Fruit fly (Drosophila melanogaster) whole organism, embryonic: ENCODE measurements around the gene Bem46.

ENCODE experiments used
- Bdp1 ChIP-seq: fragments of 200-800 bp; sonication (Bioruptor generic); optimal IDR thresholded peaks from 3 replicates; lab custom pipeline; 2016; ENCODE audit warnings: missing biosample characterization, missing genetic modification characterization
- CG10147 ChIP-seq: fragments of 200-800 bp; sonication (Bioruptor generic); optimal IDR thresholded peaks from 2 replicates; lab custom pipeline; 2019; ENCODE audit warnings: missing biosample characterization, mild to moderate bottlenecking, missing genetic modification characterization, moderate library complexity
- CG1024 ChIP-seq: fragments of 200-800 bp; sonication (Bioruptor generic); IDR thresholded peaks from 2 replicates; pipeline ENCODE4 v1.3.6; 2022; ENCODE audit warnings: missing biosample characterization, missing genetic modification characterization
- CG11398 ChIP-seq: fragments of 200-800 bp; sonication (Bioruptor generic); optimal IDR thresholded peaks from 2 replicates; lab custom pipeline; 2016; ENCODE audit warnings: missing biosample characterization, missing genetic modification characterization
- CG12744 ChIP-seq: fragments of 200-800 bp; sonication (Bioruptor generic); optimal IDR thresholded peaks from 2 replicates; lab custom pipeline; 2016; ENCODE audit warnings: missing biosample characterization, missing genetic modification characterization
- CG13424 ChIP-seq: fragments of 200-800 bp; sonication (Bioruptor generic); optimal IDR thresholded peaks from 2 replicates; lab custom pipeline; 2019; ENCODE audit warnings: missing biosample characterization, mild to moderate bottlenecking, missing genetic modification characterization, moderate library complexity
- CG15601 ChIP-seq: fragments of 200-800 bp; sonication (Bioruptor generic); optimal IDR thresholded peaks from 3 replicates; lab custom pipeline; 2019; ENCODE audit warnings: missing biosample characterization, mild to moderate bottlenecking, missing genetic modification characterization, moderate library complexity
- CG1602 ChIP-seq: fragments of 200-800 bp; sonication (Bioruptor generic); optimal IDR thresholded peaks from 3 replicates; lab custom pipeline; 2016; ENCODE audit warnings: missing biosample characterization, missing genetic modification characterization
- CG17328 ChIP-seq: fragments of 200-800 bp; sonication (Bioruptor generic); IDR thresholded peaks from 2 replicates; pipeline ENCODE4 v1.3.6; 2022; ENCODE audit warnings: missing biosample characterization, missing genetic modification characterization
- CG17385 ChIP-seq: fragments of 200-800 bp; sonication (Bioruptor generic); optimal IDR thresholded peaks from 3 replicates; lab custom pipeline; 2018; ENCODE audit warnings: missing biosample characterization, mild to moderate bottlenecking, missing genetic modification characterization
- CG17829 ChIP-seq: fragments of 200-800 bp; optimal IDR thresholded peaks from 2 replicates; lab custom pipeline; 2019; ENCODE audit warnings: missing biosample characterization, mild to moderate bottlenecking, missing genetic modification characterization, moderate library complexity
- CG2129 ChIP-seq: fragments of 200-800 bp; sonication (Bioruptor generic); IDR thresholded peaks from 2 replicates; pipeline ENCODE4 v1.3.6; 2022; ENCODE audit warnings: missing biosample characterization, missing genetic modification characterization; ENCODE audit not compliant: partially characterized antibody
- CG34422 ChIP-seq: fragments of 200-800 bp; sonication (Bioruptor generic); IDR thresholded peaks from 3 replicates; pipeline ENCODE4 v1.3.6; 2022; ENCODE audit warnings: missing biosample characterization, missing genetic modification characterization
- CG4404 ChIP-seq: fragments of 200-800 bp; sonication (Bioruptor generic); IDR thresholded peaks from 2 replicates; pipeline ENCODE4 v1.3.6; 2022; ENCODE audit warnings: missing biosample characterization, missing genetic modification characterization
- CG4854 ChIP-seq: fragments of 200-800 bp; sonication (Bioruptor generic); optimal IDR thresholded peaks from 2 replicates; lab custom pipeline; 2016; ENCODE audit warnings: missing biosample characterization, missing genetic modification characterization, inconsistent platforms
- CG7357 ChIP-seq: fragments of 200-800 bp; sonication (Bioruptor generic); IDR thresholded peaks from 3 replicates; pipeline ENCODE4 v1.3.6; 2022; ENCODE audit warnings: missing biosample characterization, missing genetic modification characterization
- CG8359 ChIP-seq: fragments of 200-800 bp; sonication (Bioruptor generic); optimal IDR thresholded peaks from 2 replicates; lab custom pipeline; 2017; ENCODE audit warnings: missing biosample characterization, mild to moderate bottlenecking, missing genetic modification characterization, borderline replicate concordance
- CG9437 ChIP-seq: fragments of 200-800 bp; sonication (Bioruptor generic); optimal IDR thresholded peaks from 2 replicates; lab custom pipeline; 2018; ENCODE audit warnings: missing biosample characterization, mild to moderate bottlenecking, missing genetic modification characterization
- CG9609 ChIP-seq: fragments of 200-800 bp; sonication (Bioruptor generic); optimal IDR thresholded peaks from 3 replicates; lab custom pipeline; 2016; ENCODE audit warnings: missing biosample characterization, missing genetic modification characterization
- CHES-1-like ChIP-seq: fragments of 200-800 bp; sonication (Bioruptor generic); optimal IDR thresholded peaks from 2 replicates; lab custom pipeline; 2016; ENCODE audit warnings: missing biosample characterization, missing genetic modification characterization
- CkIIα-i1 ChIP-seq: fragments of 200-800 bp; sonication (Bioruptor generic); IDR thresholded peaks from 2 replicates; pipeline ENCODE4 v1.3.6; 2022; ENCODE audit warnings: missing biosample characterization, missing genetic modification characterization
- D19A ChIP-seq: fragments of 200-800 bp; optimal IDR thresholded peaks from 3 replicates; lab custom pipeline; 2019; ENCODE audit warnings: missing biosample characterization, mild to moderate bottlenecking, missing genetic modification characterization, moderate library complexity
- Deaf1 ChIP-seq: fragments of 200-800 bp; optimal IDR thresholded peaks from 3 replicates; lab custom pipeline; 2019; ENCODE audit warnings: missing biosample characterization, mild to moderate bottlenecking, missing genetic modification characterization, moderate library complexity
- Dp ChIP-seq: fragments of 200-800 bp; sonication (Bioruptor generic); optimal IDR thresholded peaks from 2 replicates; lab custom pipeline; 2018; ENCODE audit warnings: missing biosample characterization, mild to moderate bottlenecking, missing genetic modification characterization, moderate library complexity
- E2f1 ChIP-seq: fragments of 200-800 bp; sonication (Bioruptor generic); IDR thresholded peaks from 2 replicates; pipeline ENCODE4 v1.3.6; 2022; ENCODE audit warnings: missing biosample characterization, missing genetic modification characterization
- Ets65A ChIP-seq: fragments of 200-800 bp; sonication (Bioruptor generic); peaks from one replicate; lab custom pipeline; 2016; ENCODE audit warnings: missing biosample characterization, missing genetic modification characterization
- GATAe ChIP-seq: fragments of 200-800 bp; sonication (Bioruptor generic); conservative IDR thresholded peaks from 2 replicates; pipeline ENCODE4 v1.3.6; 2022; ENCODE audit warnings: missing biosample characterization, missing genetic modification characterization
- H2.0 ChIP-seq: fragments of 200-800 bp; sonication (Bioruptor generic); IDR thresholded peaks from 2 replicates; pipeline ENCODE4 v1.3.6; 2022; ENCODE audit warnings: missing biosample characterization, missing genetic modification characterization
- Hsf ChIP-seq: fragments of 200-800 bp; sonication (Bioruptor generic); optimal IDR thresholded peaks from 3 replicates; lab custom pipeline; 2016; ENCODE audit warnings: missing biosample characterization, missing genetic modification characterization
- Lpt ChIP-seq: fragments of >200 bp; optimal IDR thresholded peaks from 2 replicates; lab custom pipeline; 2018; ENCODE audit warnings: missing biosample characterization, missing genetic modification characterization
- Mes4 ChIP-seq: fragments of 200-800 bp; sonication (Bioruptor generic); optimal IDR thresholded peaks from 2 replicates; lab custom pipeline; 2016; ENCODE audit warnings: missing biosample characterization, missing genetic modification characterization
- PHDP ChIP-seq: fragments of 200-800 bp; sonication (Bioruptor generic); optimal IDR thresholded peaks from 3 replicates; lab custom pipeline; 2018; ENCODE audit warnings: missing biosample characterization, mild to moderate bottlenecking, missing genetic modification characterization, moderate library complexity
- Scr ChIP-seq: fragments of 200-800 bp; sonication (Bioruptor generic); IDR thresholded peaks from 2 replicates; pipeline ENCODE4 v1.3.6; 2022; ENCODE audit warnings: missing biosample characterization, missing genetic modification characterization; ENCODE audit not compliant: partially characterized antibody
- Tbp ChIP-seq: fragments of >200 bp; optimal IDR thresholded peaks from 2 replicates; lab custom pipeline; 2018; ENCODE audit warnings: missing biosample characterization, missing genetic modification characterization
- ase ChIP-seq: fragments of 200-800 bp; sonication (Bioruptor generic); IDR thresholded peaks from 3 replicates; pipeline ENCODE4 v1.3.6; 2022; ENCODE audit warnings: missing biosample characterization, missing genetic modification characterization
- br ChIP-seq: fragments of >200 bp; optimal IDR thresholded peaks from 2 replicates; lab custom pipeline; 2017
- cwo ChIP-seq: fragments of 200-800 bp; sonication (Bioruptor generic); optimal IDR thresholded peaks from 3 replicates; lab custom pipeline; 2017; ENCODE audit warnings: missing biosample characterization, missing genetic modification characterization, mild to moderate bottlenecking, moderate library complexity, missing genetic modification reagents
- fru ChIP-seq: fragments of >200 bp; optimal IDR thresholded peaks from 2 replicates; lab custom pipeline; 2017
- hkb ChIP-seq, 2 experiments: fragments of 200-800 bp in 1 of 2; fragments of >200 bp in 1 of 2; sonication (Bioruptor generic) in 1 of 2; IDR thresholded peaks in 1 of 2; optimal IDR thresholded peaks in 1 of 2; 2 replicates each; pipeline versions ENCODE4 v1.3.6 to Lab custom; 2017 to 2022; ENCODE audit warnings: missing biosample characterization in 1 of 2, missing genetic modification characterization in 1 of 2
- jumu ChIP-seq: fragments of 200-800 bp; sonication (Bioruptor generic); optimal IDR thresholded peaks from 3 replicates; lab custom pipeline; 2016; ENCODE audit warnings: missing biosample characterization, missing genetic modification characterization
- ken ChIP-seq: fragments of 200-800 bp; sonication (Bioruptor generic); IDR thresholded peaks from 3 replicates; pipeline ENCODE4 v1.3.6; 2022; ENCODE audit warnings: missing biosample characterization, missing genetic modification characterization
- otp ChIP-seq: fragments of 200-800 bp; sonication (Bioruptor generic); IDR thresholded peaks from 3 replicates; pipeline ENCODE4, ENCODE4 v1.3.6; 2022; ENCODE audit warnings: missing biosample characterization, missing genetic modification characterization
- pum ChIP-seq: fragments of 200-800 bp; sonication (Bioruptor generic); optimal IDR thresholded peaks from 2 replicates; lab custom pipeline; 2016; ENCODE audit warnings: missing biosample characterization, missing genetic modification characterization
- pzg ChIP-seq: fragments of 200-800 bp; sonication (Bioruptor generic); optimal IDR thresholded peaks from 3 replicates; lab custom pipeline; 2018; ENCODE audit warnings: missing biosample characterization, mild to moderate bottlenecking, missing genetic modification characterization, moderate library complexity
- ranshi ChIP-seq: fragments of 200-800 bp; sonication (Bioruptor generic); IDR thresholded peaks from 2 replicates; pipeline ENCODE4 v1.3.6; 2022; ENCODE audit warnings: missing biosample characterization, missing genetic modification characterization
- run ChIP-seq: fragments of 200-800 bp; sonication (Bioruptor generic); optimal IDR thresholded peaks from 3 replicates; lab custom pipeline; 2018; ENCODE audit warnings: missing biosample characterization, mild to moderate bottlenecking, missing genetic modification characterization
- sqz ChIP-seq: fragments of 200-800 bp; sonication (Bioruptor generic); optimal IDR thresholded peaks from 3 replicates; lab custom pipeline; 2018; ENCODE audit warnings: missing biosample characterization, mild to moderate bottlenecking, missing genetic modification characterization
- tin ChIP-seq: fragments of 200-800 bp; sonication (Bioruptor generic); optimal IDR thresholded peaks from 3 replicates; lab custom pipeline; 2016; ENCODE audit warnings: missing biosample characterization, missing genetic modification characterization
- tio ChIP-seq: fragments of 200-800 bp; sonication (Bioruptor generic); optimal IDR thresholded peaks from 2 replicates; lab custom pipeline; 2017; ENCODE audit warnings: missing biosample characterization, missing genetic modification characterization, inconsistent platforms
- trem ChIP-seq: fragments of 200-800 bp; optimal IDR thresholded peaks from 3 replicates; lab custom pipeline; 2019; ENCODE audit warnings: missing biosample characterization, mild to moderate bottlenecking, missing genetic modification characterization, moderate library complexity
- ttk ChIP-seq: fragments of 200-800 bp; sonication (Bioruptor generic); IDR thresholded peaks from 2 replicates; pipeline ENCODE4 v2.1.2; 2022; ENCODE audit warnings: missing biosample characterization, missing genetic modification characterization
- tup ChIP-seq: fragments of 200-800 bp; sonication (Bioruptor generic); optimal IDR thresholded peaks from 2 replicates; lab custom pipeline; 2016; ENCODE audit warnings: missing biosample characterization, mild to moderate bottlenecking, missing genetic modification characterization, moderate library complexity
- twi ChIP-seq: fragments of 200-800 bp; optimal IDR thresholded peaks from 2 replicates; lab custom pipeline; 2019; ENCODE audit warnings: missing biosample characterization, mild to moderate bottlenecking, missing genetic modification characterization, moderate library complexity

Gene Bem46

dm6 chr2L:2992664-2993174, 4.8 kb downstream of the Bem46 start, which contains the start of the genes okr and CG3558 (continued):
- no peak for TF ChIP-seq CG13424 (tag; lab: Kevin White, UChicago)
- no peak for TF ChIP-seq CG8359 (GFP tag; lab: Kevin White, UChicago)
- no peak for TF ChIP-seq br
- no peak for TF ChIP-seq CG17328
- no peak for TF ChIP-seq cwo (GFP tag; lab: Kevin White, UChicago)
- no peak for TF ChIP-seq CG7357
- TF ChIP-seq ase (GFP tag; lab: Robert Waterston, UW) = no peak
- TF ChIP-seq D19A (tag; lab: Kevin White, UChicago) = no peak
- TF ChIP-seq twi = no peak
- TF ChIP-seq hkb (optimal IDR thresholded peaks at IDR 0.05; lab: Kevin White, UChicago) = no peak
- no peak for TF ChIP-seq hkb (GFP tag; IDR thresholded peaks at IDR 0.05; lab: Robert Waterston, UW)
- TF ChIP-seq CG1602 = no peak
- no peak for TF ChIP-seq jumu (GFP tag; lab: Kevin White, UChicago)
- no peak for TF ChIP-seq Deaf1 (tag; lab: Kevin White, UChicago)
- no peak for TF ChIP-seq run
- no peak for TF ChIP-seq CG9437 (GFP tag; lab: Kevin White, UChicago)
- no peak for TF ChIP-seq CG4854 (GFP tag; lab: Kevin White, UChicago)
- no peak for TF ChIP-seq tio (GFP tag; lab: Kevin White, UChicago)
- no peak for TF ChIP-seq Lpt
- no peak for TF ChIP-seq Tbp (GFP tag; lab: Kevin White, UChicago)
- TF ChIP-seq trem (tag; lab: Kevin White, UChicago) = peak; percentile 91
- no peak for TF ChIP-seq Bdp1
- no peak for TF ChIP-seq CG9609 (GFP tag; lab: Kevin White, UChicago)
- TF ChIP-seq CG17385 (GFP tag; lab: Kevin White, UChicago) = no peak
- TF ChIP-seq CG17829 (tag; lab: Kevin White, UChicago) = peak; percentile 8
- no peak for TF ChIP-seq tup
- no peak for TF ChIP-seq otp (GFP tag; lab: Robert Waterston, UW)
- no peak for TF ChIP-seq E2f1
- TF ChIP-seq ranshi (GFP tag; lab: Robert Waterston, UW) = no peak
- no peak for TF ChIP-seq tin (GFP tag; lab: Kevin White, UChicago)
- TF ChIP-seq PHDP (tag; lab: Kevin White, UChicago) = no peak
- TF ChIP-seq CG34422 (GFP tag; lab: Robert Waterston, UW) = no peak
- no peak for TF ChIP-seq CG15601 (tag; lab: Kevin White, UChicago)
- TF ChIP-seq CG2129 (GFP tag; lab: Robert Waterston, UW) = peak; percentile 77
- TF ChIP-seq fru = no peak
- no peak for TF ChIP-seq GATAe
- TF ChIP-seq CkIIα-i1 = no peak
- TF ChIP-seq sqz (GFP tag; lab: Kevin White, UChicago) = no peak
- TF ChIP-seq CG4404 (GFP tag; lab: Robert Waterston, UW) = no peak
- peak; percentile 87 for TF ChIP-seq Scr (GFP tag; lab: Robert Waterston, UW)
- TF ChIP-seq CG1024 (GFP tag; lab: Robert Waterston, UW) = no peak
- peak; percentile 71 for TF ChIP-seq pzg (GFP tag; lab: Kevin White, UChicago)
- TF ChIP-seq CHES-1-like = no peak
- no peak for TF ChIP-seq Mes4 (GFP tag; lab: Kevin White, UChicago)
- no peak for TF ChIP-seq pum (GFP tag; lab: Kevin White, UChicago)
- TF ChIP-seq CG10147 (GFP tag; lab: Kevin White, UChicago) = no peak
- peak; percentile 86 for TF ChIP-seq Dp (GFP tag; lab: Kevin White, UChicago)
- TF ChIP-seq CG12744 (GFP tag; lab: Kevin White, UChicago) = no peak
- no peak for TF ChIP-seq CG11398
- TF ChIP-seq ken (GFP tag; lab: Robert Waterston, UW) = no peak
- no peak for TF ChIP-seq ttk
- no peak for TF ChIP-seq H2.0 (GFP tag; lab: Robert Waterston, UW)
- no peak for TF ChIP-seq Ets65A (GFP tag; lab: Kevin White, UChicago)
- no peak for TF ChIP-seq Hsf (GFP tag; lab: Kevin White, UChicago)
